Fruit fly (Drosophila melanogaster) S2 (cell line): ENCODE data around the gene pyd.

Source experiments
- CG8478 ChIP-seq: fragments of >200 bp; optimal IDR thresholded peaks from 2 replicates; lab custom pipeline; 2018
- CTCF ChIP-seq, 2 experiments: fragments of >200 bp; optimal IDR thresholded peaks; 2 replicates each; lab custom pipeline; 2018

The pyd gene

DNA sequence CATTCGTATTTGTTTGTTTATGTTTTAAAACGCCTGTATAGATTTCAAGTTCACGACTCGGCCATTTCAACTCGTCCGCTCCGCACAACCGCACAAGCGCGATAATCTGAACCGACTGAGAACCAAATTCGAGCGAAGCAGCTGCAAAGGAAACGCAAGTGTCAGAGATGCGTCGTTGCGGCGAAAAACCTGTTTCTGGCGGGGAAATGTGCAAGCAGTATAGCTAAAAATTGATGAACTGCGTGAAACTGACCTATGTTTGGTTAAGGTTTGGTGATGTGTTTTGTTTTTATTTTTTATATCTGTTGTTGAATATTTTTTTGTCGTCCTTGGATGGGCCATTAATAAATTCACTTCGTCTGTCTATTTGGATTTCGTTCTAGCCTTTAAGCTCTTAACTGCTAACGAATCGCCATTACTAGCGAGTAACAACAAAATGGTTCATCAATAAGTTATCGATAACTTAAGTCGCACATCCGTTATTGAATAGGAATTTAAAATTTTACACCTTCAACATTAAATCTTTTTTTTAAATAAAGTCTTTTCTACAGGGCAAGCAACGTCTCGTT, at the start of gene pyd:
TSS of gene pyd (minus strand) at position 120 of the 569 bp plus-strand sequence.
- TF ChIP-seq CG8478 (no peak), CTCF (optimal IDR thresholded peaks at IDR 0.05; lab: Kevin White, UChicago) (peak in 1 of 2 experiments; percentile 37)

DNA sequence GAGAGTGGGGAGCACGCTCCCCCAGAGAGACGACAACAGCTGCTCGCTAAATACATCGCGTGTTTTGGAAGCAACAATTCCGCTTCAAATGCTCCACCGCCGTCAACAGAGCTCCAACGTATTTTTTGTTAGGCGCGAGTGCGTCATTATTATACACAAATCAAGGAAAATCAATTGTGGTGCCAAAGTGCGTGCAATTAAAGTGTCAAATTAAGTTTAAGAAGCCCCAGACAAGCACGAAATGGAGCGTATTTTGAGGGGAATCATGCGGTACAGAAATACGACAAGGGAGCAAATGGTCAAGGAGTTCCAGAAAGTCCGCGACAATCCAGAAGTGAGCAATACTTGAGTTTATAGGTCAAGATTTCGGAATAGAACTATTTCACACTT, 49.1 kb upstream of the pyd start, which contains the start of gene CAHbeta:
TSS of gene CAHbeta (plus strand) at position 85 of the 390 bp plus-strand sequence.
- TF ChIP-seq CG8478 (no peak), CTCF (optimal IDR thresholded peaks at IDR 0.05; lab: Kevin White, UChicago) (no peak)

DNA sequence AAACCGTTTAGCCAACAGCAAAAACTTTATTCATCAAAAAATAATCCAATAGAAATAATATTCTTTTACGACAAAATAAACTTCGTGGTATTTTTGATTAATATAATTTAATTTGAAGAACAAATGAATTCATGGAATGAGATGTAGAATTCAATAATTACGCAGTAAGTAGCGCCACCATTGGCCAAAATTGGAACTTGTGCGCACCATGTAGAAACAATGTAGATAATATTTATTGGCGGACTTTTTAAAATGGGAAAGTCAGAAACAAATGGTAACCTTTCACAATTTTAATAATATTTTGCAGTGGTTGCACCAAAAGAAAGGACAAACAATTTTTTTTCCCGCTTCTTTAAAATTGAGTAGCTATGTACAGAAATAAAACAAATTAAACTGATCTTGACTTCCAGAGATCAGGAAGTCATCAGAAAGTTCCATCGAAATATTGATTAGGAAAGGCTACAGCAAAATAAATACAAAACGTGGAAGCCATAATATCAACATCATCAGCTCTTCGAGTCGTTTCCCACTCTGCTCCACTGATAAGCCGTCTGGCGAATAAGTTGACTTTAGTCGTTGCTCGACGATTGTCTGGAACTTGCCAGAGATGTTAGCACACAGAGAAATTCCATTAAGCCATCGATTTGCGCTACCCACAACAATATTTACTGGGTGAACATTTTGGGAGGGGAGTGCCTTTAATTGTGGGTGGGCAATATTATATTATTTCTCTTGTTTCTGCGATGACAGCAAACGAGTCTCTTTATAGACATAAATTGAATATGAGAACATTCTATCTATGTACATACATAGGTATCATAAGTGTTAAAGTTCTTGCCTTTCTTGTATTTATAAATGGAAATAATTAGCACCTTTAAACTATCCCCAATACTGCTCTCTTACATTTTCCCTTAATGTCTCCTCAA, 48.4 kb upstream of the pyd start:
- TF ChIP-seq CTCF (optimal IDR thresholded peaks at IDR 0.05; lab: Kevin White, UChicago): peak; percentile 77 to 93
- no peak for TF ChIP-seq CG8478

DNA sequence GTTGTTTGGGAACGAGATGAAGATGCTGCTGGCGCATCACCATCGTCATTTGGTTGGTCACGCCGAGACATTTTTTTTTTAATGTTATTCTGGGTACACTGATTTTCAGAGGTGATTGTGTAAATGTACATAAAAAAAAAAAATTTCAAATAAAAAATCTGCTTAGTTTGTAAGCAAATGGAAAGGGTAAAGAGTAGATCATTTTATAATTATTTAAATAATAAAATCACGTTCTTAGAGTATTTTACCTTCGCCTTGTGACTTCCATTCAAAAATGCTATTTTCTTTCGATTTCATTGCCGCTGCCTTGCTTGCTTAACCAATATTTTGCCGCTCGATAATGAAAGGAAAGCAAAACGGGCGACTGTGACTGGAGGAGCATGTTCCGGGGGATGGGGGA, 47.1 kb upstream of the pyd start:
- TF ChIP-seq CG8478 (no peak), CTCF (optimal IDR thresholded peaks at IDR 0.05; lab: Kevin White, UChicago) (no peak)

DNA sequence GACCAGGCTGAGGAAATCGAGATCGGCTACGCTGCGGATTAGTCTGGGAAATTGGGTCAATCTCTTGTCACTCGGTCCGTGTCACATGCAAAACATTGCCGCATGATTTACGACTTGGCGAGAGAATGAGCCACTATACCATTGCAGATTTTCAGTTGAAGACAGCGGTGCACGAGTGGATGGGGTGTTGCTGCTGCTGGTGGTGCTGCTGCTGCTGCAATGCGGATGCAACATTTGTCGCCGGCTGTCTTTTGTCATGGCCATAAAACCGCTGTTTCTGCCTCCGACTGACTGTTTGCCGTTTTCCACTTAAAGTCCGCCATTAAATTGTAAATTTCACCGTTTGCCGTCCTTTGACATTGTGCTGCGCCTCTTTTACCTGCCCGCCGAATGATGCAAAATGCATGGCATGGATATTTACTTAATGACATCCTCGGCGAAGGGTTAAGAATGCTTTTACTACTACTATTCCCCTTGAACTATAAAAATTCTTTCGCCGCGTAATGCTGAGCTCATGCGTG, 44.4 kb upstream of the pyd start:
- no peak for TF ChIP-seq CTCF (optimal IDR thresholded peaks at IDR 0.05; lab: Kevin White, UChicago)
- no peak for TF ChIP-seq CG8478

DNA sequence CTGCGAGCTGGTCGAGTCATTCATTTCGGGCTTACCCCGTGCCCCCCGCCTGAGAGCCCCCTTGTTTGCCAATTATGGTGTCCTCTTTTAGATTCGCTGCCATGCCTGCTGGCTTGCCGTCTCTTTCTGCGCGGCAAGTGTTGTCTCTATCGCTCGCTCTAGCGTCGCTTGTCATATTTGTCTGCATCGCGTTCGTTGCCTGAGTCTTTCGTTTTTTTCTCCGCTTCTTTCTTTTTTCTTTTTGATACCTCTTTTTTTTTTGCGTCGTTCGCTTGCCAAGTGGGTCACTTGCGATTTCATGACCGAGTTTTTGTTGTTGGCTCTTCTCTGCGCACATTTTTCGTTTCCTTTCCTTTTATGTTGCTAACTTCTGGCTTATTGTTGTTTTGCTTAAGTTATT, 40.1 kb upstream of the pyd start:
- TF ChIP-seq CG8478: no peak
- no peak for TF ChIP-seq CTCF (optimal IDR thresholded peaks at IDR 0.05; lab: Kevin White, UChicago)

DNA sequence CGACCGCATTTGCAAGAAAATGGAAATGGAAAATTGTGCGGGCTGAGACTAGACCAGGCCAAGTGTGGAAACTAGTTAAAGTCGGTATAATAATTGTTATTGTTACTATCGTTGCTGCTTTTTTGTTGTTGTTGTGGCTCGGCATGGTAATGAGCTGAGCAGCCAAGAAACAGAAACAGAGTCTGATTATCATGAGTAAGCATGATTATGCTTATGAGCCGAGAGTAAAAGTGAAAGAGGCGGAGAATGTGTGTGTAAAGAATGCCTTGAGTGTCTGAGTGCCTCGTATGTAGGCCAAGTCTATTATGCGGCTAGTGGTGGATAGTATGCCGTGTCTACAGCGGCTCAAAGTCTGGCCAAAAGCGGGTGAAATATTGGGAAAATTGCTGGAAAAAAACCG, 39.0 kb upstream of the pyd start:
- no peak for TF ChIP-seq CG8478

DNA sequence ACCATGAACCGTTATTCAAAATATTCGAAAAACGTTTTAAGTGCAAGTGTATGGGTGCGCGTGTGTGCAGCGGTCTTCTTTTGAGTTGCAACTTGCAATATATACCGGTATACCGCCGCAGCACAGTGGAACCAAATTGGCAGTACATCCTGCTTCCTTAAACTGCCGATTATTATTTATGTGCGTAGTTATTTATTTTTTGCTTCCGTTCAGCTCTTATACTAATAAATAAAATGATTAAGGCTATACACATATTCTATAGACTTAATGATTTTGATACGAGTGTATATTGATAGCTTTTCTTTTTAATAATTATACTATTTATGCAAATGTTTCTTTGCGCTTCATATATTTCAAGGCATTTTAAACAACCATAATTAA, 38.2 kb upstream of the pyd start:
- no peak for TF ChIP-seq CG8478
- TF ChIP-seq CTCF (optimal IDR thresholded peaks at IDR 0.05; lab: Kevin White, UChicago): no peak

DNA sequence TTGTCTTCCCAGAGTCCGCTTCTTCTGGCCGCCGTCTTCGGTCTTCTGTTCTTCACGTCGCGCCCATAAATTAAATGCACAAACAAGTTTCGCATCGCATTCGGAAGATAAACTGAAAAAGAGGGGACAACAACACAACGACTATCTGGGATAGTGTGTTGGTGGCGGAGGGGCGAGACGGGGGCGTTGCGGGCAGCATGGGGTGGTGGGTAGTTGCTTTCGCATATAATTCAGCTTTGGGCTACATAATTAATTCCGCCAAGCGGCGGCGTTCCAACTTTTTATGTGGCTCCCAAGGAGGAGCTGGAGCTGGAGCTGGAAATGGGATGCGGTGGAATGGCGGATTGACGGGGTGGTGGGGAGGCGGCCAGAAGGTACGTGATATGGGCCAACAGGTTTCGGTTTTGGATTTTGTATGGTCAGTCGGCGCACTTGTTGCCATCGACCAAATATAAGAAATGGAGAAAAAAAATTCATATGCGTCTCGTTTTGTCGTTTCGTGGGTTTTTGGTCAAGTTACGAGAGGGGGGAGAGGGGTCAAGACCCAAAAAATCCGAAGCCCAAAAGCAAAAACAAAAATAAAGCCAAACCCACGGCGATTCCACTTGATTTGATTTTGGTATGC, 37.7 kb upstream of the pyd start:
- TF ChIP-seq CG8478: no peak
- TF ChIP-seq CTCF (optimal IDR thresholded peaks at IDR 0.05; lab: Kevin White, UChicago): no peak

DNA sequence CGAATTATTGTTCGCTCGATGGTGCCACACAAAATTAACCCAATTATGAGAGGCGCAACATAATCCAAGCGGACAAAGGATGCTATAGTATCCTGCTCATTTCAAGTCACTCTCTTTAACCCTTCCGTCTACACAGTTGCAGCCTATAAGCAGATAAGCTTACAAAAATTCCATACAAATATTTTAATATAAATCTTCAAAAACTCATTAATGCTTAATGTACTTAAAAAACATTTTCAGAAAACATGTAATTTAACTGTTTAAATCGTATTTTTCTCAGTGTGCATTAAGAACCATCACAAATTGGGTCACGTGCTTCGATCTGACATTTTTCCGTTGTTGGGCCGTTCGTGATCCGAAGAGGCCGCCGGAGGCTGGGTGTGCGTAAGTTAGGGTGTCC, 37.1 kb upstream of the pyd start:
- no peak for TF ChIP-seq CG8478
- TF ChIP-seq CTCF (optimal IDR thresholded peaks at IDR 0.05; lab: Kevin White, UChicago): no peak

DNA sequence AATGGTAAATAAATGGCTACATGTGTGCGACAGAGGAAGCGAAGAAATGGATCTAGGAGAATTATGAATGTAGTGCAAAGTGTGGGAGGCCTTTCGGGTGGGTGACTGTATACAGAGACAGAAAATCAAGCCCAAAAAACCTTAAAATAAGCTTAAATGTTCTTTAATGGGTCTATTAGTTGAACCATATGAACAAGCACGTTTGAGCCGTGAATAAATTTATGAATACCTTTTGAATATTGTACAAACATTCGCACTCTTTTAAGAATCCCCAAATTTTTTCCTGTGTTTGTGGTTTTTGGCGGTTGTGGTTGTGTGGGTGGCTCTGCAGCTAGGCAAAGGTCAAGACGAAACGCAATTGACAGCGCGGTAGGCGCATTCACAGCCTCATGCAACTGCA, 34.9 kb upstream of the pyd start:
- TF ChIP-seq CG8478 (no peak), CTCF (optimal IDR thresholded peaks at IDR 0.05; lab: Kevin White, UChicago) (no peak)

DNA sequence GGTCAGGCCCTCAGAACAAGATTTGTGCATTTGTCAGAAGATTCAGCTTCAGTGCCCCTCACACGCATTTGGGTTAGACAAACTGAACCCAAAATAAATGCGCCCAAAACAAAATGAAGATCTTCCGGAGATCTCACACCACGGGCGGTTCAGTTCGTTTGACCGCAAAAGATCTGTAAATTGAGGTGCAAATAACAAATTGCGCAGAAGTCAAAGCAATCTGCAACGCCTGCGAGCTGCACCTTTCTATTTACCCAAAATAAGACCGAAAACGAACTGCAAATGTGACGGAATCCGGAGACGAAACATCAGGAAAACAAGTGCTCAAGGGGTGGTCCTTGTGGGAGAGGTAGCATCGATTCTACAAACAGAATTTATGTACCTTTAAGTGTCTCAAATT, 33.9 kb upstream of the pyd start:
- no peak for TF ChIP-seq CTCF (optimal IDR thresholded peaks at IDR 0.05; lab: Kevin White, UChicago)
- no peak for TF ChIP-seq CG8478

DNA sequence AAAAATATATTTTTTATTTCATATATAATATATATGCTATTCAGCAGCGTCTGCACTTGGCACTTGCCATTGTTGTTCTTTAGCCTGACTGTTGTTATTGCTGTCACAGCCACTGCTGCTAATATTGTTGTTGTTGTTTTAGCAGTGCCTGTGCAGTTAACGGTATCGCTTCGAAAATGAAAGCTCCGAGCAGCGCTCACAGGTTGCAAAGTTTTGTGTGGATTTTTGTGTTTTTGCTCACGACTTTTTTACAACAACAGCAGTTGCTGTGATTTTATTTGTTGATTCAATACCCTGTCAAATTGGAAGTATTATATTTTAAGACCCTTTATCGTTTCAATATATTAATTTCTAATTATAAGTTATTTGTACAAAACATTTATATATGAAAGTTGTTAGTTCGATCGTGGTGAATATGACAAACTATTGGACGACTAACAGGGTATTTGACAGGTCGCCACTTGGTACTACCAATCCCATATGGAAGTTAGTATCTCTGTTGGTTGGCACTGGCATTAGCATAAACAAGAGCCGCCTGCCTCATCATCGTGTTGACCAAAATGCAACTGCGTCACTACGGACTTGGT, 32.2 kb upstream of the pyd start:
- TF ChIP-seq CTCF (optimal IDR thresholded peaks at IDR 0.05; lab: Kevin White, UChicago) (no peak), CG8478 (no peak)

DNA sequence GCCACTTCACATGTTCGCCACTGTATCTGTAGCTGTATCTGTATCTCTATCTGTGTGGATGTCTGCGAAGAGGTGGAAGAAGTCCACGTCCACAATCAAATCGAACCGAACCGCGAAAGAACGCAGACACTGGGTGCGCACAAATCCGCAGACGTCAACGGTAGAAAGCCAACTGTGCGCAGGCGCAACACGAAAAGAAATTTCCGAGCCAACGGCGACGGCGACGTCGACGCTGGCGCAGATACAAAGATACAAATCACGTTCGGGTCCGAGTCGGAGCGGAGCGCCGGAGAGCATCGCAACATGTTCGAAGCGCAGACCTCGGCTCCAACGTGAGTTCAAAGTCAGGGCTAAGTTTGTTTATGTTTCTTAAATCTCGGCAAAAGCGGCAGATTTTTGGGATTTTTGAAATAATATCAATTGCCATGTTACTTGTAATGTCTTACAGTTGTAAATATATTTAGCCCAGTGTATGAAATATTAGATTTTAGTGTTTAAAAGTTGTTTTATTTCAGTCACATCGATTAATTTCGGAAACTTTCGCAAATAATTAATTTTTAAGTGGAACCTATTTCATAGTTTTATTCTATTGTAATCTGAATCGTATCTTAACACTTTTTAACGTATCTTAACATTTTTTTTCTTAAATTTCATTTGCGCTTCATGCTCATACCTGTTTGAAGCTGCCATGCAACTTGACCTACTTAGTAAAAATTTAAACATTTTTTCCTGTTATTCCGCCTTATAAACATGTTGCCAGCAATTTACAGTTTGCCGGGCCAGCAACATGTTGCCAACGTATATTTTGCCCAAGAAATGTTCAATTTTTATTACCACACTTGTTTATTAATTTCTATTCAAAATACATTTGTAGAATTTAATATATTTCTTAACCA, 31.4 kb upstream of the pyd start, which contains the start of gene ich:
TSS of gene ich (minus strand) at position 178 of the 896 bp plus-strand sequence.
- no peak for TF ChIP-seq CTCF (optimal IDR thresholded peaks at IDR 0.05; lab: Kevin White, UChicago)
